Worm (Caenorhabditis elegans): ENCODE data around the gene H10D18.5.

DNA sequence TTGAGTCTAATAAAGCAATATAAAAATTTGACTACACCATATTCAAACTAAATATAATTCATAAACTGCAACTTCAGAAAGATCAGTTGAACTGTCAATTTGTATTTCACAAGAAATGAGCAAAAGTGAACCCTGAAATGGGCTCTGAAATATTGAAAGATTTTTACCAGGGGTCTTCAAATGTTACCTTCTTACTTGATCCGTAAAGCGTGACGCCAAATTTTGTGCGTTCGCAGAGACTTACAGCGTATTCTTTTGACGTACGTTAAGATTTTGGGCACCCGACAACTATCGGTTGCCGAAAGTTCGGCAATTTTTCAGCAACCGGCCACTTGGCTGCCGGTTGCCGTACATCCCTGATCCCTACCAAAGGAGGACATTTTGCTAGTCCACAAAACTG lies 21.5 kb downstream of the H10D18.5 start:
- TF ChIP-seq him-1 (tag; optimal IDR thresholded peaks at IDR 0.05) = no peak
- TF ChIP-seq W03F9.2 (tag; optimal IDR thresholded peaks at IDR 0.05) = no peak
- TF ChIP-seq dao-5 (tag; optimal IDR thresholded peaks at IDR 0.05) = no peak

Measured in whole organism, L4/young adult.